Worm (Caenorhabditis elegans): ENCODE data around the gene cng-2.

- TF ChIP-seq ceh-36 (tag; optimal IDR thresholded peaks at IDR 0.05), result no peak
- TF ChIP-seq ama-1 (optimal IDR thresholded peaks at IDR 0.05), result no peak
- TF ChIP-seq F13C5.2 (tag; optimal IDR thresholded peaks at IDR 0.05), result no peak
- no peak for TF ChIP-seq hmbx-1 (tag; optimal IDR thresholded peaks at IDR 0.05)
- no peak for TF ChIP-seq ceh-13 (GFP tag; optimal IDR thresholded peaks at IDR 0.05)
- no peak for TF ChIP-seq tbx-11 (GFP tag; IDR thresholded peaks at IDR 0.05)
- TF ChIP-seq tbx-37 (GFP tag; conservative IDR thresholded peaks at IDR 0.05), result no peak
- TF ChIP-seq tra-4 (tag; optimal IDR thresholded peaks at IDR 0.05), result no peak
Observed at ce11 chrIV:1997762-1998161, 39.2 kb upstream of the cng-2 start.

Measured in whole organism, early embryonic.